Worm (Caenorhabditis elegans) whole organism, L1 larva: ENCODE data around the gene Y94H6A.7.
A peak's percentile ranks its signal among the peaks of the same experiment; 100 is the strongest.

ENCODE experiments used
- F16B12.6 ChIP-seq: fragments of 150-350 bp; optimal IDR thresholded peaks from 2 replicates; lab custom pipeline; 2014; ENCODE audit warnings: missing biosample characterization, missing genetic modification characterization
- aha-1 ChIP-seq: fragments of 150-350 bp; optimal IDR thresholded peaks from 2 replicates; lab custom pipeline; 2014; ENCODE audit warnings: missing biosample characterization, missing genetic modification characterization
- ama-1 ChIP-seq: fragments of 150-350 bp; optimal IDR thresholded peaks from 2 replicates; lab custom pipeline; 2014
- blmp-1 ChIP-seq: fragments of 150-350 bp; optimal IDR thresholded peaks from 2 replicates; lab custom pipeline; 2014; ENCODE audit warnings: missing biosample characterization, missing genetic modification characterization
- ceh-8 ChIP-seq: fragments of 200-800 bp; sonication (Bioruptor generic); optimal IDR thresholded peaks from 2 replicates; lab custom pipeline; 2018; ENCODE audit warnings: mild to moderate bottlenecking, missing genetic modification characterization, moderate library complexity, missing compliant biosample characterization
- ceh-88 ChIP-seq: fragments of 200-800 bp; sonication (Bioruptor generic); IDR thresholded peaks from 2 replicates; pipeline ENCODE4 v1.3.6; 2022; ENCODE audit warnings: missing genetic modification characterization, missing compliant biosample characterization
- ceh-90 ChIP-seq: sonication (generic microtip); optimal IDR thresholded peaks from 2 replicates; lab custom pipeline; 2016; ENCODE audit warnings: missing genetic modification characterization, missing compliant biosample characterization
- dsc-1 ChIP-seq: sonication (generic microtip); optimal IDR thresholded peaks from 2 replicates; lab custom pipeline; 2016; ENCODE audit warnings: mild to moderate bottlenecking, missing genetic modification characterization, missing compliant biosample characterization
- efl-1 ChIP-seq, 4 experiments: fragments of 150-350 bp; optimal IDR thresholded peaks in 3 of 4; peaks in 1 of 4; 1 replicate in 1 of 4; 2 replicates in 3 of 4; lab custom pipeline; 2014; ENCODE audit warnings: missing biosample characterization in 2 of 4, missing genetic modification characterization in 2 of 4, missing genetic modification reagents in 2 of 4
- efl-3 ChIP-seq: fragments of 200-800 bp; sonication (Bioruptor generic); optimal IDR thresholded peaks from 2 replicates; lab custom pipeline; 2018; ENCODE audit warnings: mild to moderate bottlenecking, missing genetic modification characterization, missing compliant biosample characterization
- egl-13 ChIP-seq: sonication (generic microtip); optimal IDR thresholded peaks from 2 replicates; lab custom pipeline; 2016; ENCODE audit warnings: missing genotype, missing genetic modification reagents, missing genetic modification characterization, missing compliant biosample characterization
- ets-5 ChIP-seq: fragments of 200-800 bp; sonication (Bioruptor generic); IDR thresholded peaks from 2 replicates; pipeline ENCODE4 v1.3.6; 2022; ENCODE audit warnings: missing genetic modification characterization, missing compliant biosample characterization
- fkh-10 ChIP-seq: sonication (generic microtip); optimal IDR thresholded peaks from 2 replicates; lab custom pipeline; 2017; ENCODE audit warnings: missing biosample characterization, missing genetic modification reagents, missing genetic modification characterization
- fkh-8 ChIP-seq: sonication (generic microtip); optimal IDR thresholded peaks from 2 replicates; lab custom pipeline; 2016; ENCODE audit warnings: mild to moderate bottlenecking, missing genetic modification characterization, missing compliant biosample characterization
- hlh-4 ChIP-seq: sonication (generic microtip); optimal IDR thresholded peaks from 2 replicates; lab custom pipeline; 2016; ENCODE audit warnings: mild to moderate bottlenecking, missing genetic modification characterization, missing compliant biosample characterization
- isw-1 ChIP-seq: fragments of 200-800 bp; sonication (Bioruptor generic); IDR thresholded peaks from 2 replicates; pipeline ENCODE4 v1.3.6; 2022; ENCODE audit warnings: missing genetic modification characterization, missing compliant biosample characterization
- lin-14 ChIP-seq: fragments of 200-800 bp; sonication (Bioruptor generic); optimal IDR thresholded peaks from 2 replicates; lab custom pipeline; 2018; ENCODE audit warnings: mild to moderate bottlenecking, missing genetic modification characterization, moderate library complexity, missing compliant biosample characterization
- lin-39 ChIP-seq: fragments of 150-350 bp; optimal IDR thresholded peaks from 2 replicates; lab custom pipeline; 2014; ENCODE audit warnings: missing biosample characterization, missing genetic modification reagents, missing genetic modification characterization
- lir-3 ChIP-seq: sonication (generic microtip); optimal IDR thresholded peaks from 2 replicates; lab custom pipeline; 2016; ENCODE audit warnings: mild to moderate bottlenecking, missing genetic modification characterization, moderate library complexity, missing compliant biosample characterization; ENCODE audit not compliant: poor library complexity
- lsy-2 ChIP-seq, 2 experiments: fragments of 150-350 bp; optimal IDR thresholded peaks; 2 replicates each; lab custom pipeline; 2014; ENCODE audit warnings: missing biosample characterization in 2 of 2, missing genetic modification characterization in 2 of 2
- nhr-11 ChIP-seq: fragments of 150-350 bp; optimal IDR thresholded peaks from 2 replicates; lab custom pipeline; 2014; ENCODE audit warnings: missing biosample characterization, missing genetic modification characterization
- nhr-12 ChIP-seq: sonication (generic microtip); optimal IDR thresholded peaks from 2 replicates; lab custom pipeline; 2017; ENCODE audit warnings: missing biosample characterization, missing genetic modification characterization
- nhr-19 ChIP-seq: fragments of 200-800 bp; sonication (Bioruptor generic); conservative IDR thresholded peaks from 2 replicates; pipeline ENCODE4 v1.3.6; 2022; ENCODE audit warnings: missing genetic modification characterization, missing compliant biosample characterization
- nhr-20 ChIP-seq: sonication (generic microtip); optimal IDR thresholded peaks from 2 replicates; lab custom pipeline; 2016; ENCODE audit warnings: mild to moderate bottlenecking, missing genetic modification characterization, missing compliant biosample characterization
- nhr-47 ChIP-seq: sonication (generic microtip); optimal IDR thresholded peaks from 2 replicates; lab custom pipeline; 2016; ENCODE audit warnings: mild to moderate bottlenecking, missing genetic modification characterization, moderate library complexity, missing compliant biosample characterization
- nhr-71 ChIP-seq: sonication (generic microtip); optimal IDR thresholded peaks from 2 replicates; lab custom pipeline; 2016; ENCODE audit warnings: mild to moderate bottlenecking, missing genetic modification characterization, moderate library complexity, missing compliant biosample characterization
- nhr-76 ChIP-seq: sonication (generic microtip); optimal IDR thresholded peaks from 2 replicates; lab custom pipeline; 2017; ENCODE audit warnings: missing biosample characterization, missing genetic modification characterization
- nhr-85 ChIP-seq: sonication (generic microtip); peaks from one replicate; lab custom pipeline; 2016; ENCODE audit warnings: missing genetic modification characterization, inconsistent platforms, missing compliant biosample characterization
- pqm-1 ChIP-seq: sonication (generic microtip); optimal IDR thresholded peaks from 3 replicates; lab custom pipeline; 2017; ENCODE audit warnings: missing biosample characterization, missing genetic modification characterization
- sptf-1 ChIP-seq: fragments of 150-350 bp; optimal IDR thresholded peaks from 2 replicates; lab custom pipeline; 2014; ENCODE audit warnings: missing biosample characterization, missing genetic modification characterization
- swsn-7 ChIP-seq: sonication (generic microtip); optimal IDR thresholded peaks from 2 replicates; lab custom pipeline; 2016; ENCODE audit warnings: missing genetic modification characterization, missing compliant biosample characterization
- unc-30 ChIP-seq: sonication (generic microtip); optimal IDR thresholded peaks from 2 replicates; lab custom pipeline; 2017; ENCODE audit warnings: missing biosample characterization, missing genetic modification characterization
- unc-86 ChIP-seq: sonication (generic microtip); optimal IDR thresholded peaks from 2 replicates; lab custom pipeline; 2016; ENCODE audit warnings: missing genetic modification characterization, missing compliant biosample characterization
- zip-4 ChIP-seq: fragments of 200-800 bp; sonication (Bioruptor generic); optimal IDR thresholded peaks from 2 replicates; lab custom pipeline; 2018; ENCODE audit warnings: mild to moderate bottlenecking, missing genetic modification characterization, moderate library complexity, missing compliant biosample characterization

Y94H6A.7 gene

DNA sequence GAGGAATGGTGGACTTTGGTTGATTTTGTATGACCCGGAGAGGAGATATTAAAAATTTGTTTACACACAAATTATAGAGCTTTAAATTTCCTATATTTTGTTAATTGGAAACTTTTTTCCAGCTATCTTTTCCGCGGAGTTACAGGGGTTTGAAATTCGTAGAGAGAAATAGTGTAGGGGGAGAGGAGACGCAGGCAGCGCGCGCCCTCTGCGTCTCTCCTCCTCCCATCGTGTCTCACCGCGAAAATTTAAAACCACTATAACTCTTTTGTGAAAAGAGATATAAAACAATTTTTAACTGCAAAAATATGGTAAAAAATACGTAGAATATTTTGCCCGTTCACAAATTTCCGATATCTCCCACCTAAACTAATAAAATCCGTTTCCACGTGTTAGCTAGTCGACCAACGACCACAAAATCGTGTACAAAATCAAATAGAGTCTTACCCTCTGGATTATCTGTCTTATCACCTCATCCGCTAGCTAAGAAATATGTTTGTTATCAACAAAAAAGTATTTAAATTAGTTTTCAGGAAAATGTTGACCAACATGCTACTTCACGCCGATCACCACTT is 26.2 kb upstream of the Y94H6A.7 start, which contains the start of gene nhr-277:
Gene nhr-277, plus strand, starts transcription at position 525 of the 575 bp plus-strand sequence.
- TF ChIP-seq efl-1 (optimal IDR thresholded peaks at IDR 0.05; lab: Kevin White, UChicago) (no peak), efl-1 (GFP tag; optimal IDR thresholded peaks at IDR 0.05 in 1 of 2; lab: Kevin White, UChicago) (peak in 1 of 2 experiments; percentile 11), aha-1 (tag; lab: Kevin White, UChicago) (no peak), nhr-85 (peak; percentile 9)

ce11 chrIV:2740035-2740434 is 23.7 kb upstream of the Y94H6A.7 start:
- peak; percentile 17; the same call in 1 of the 2 replicates for TF ChIP-seq nhr-19 (GFP tag; lab: Robert Waterston, UW)

DNA sequence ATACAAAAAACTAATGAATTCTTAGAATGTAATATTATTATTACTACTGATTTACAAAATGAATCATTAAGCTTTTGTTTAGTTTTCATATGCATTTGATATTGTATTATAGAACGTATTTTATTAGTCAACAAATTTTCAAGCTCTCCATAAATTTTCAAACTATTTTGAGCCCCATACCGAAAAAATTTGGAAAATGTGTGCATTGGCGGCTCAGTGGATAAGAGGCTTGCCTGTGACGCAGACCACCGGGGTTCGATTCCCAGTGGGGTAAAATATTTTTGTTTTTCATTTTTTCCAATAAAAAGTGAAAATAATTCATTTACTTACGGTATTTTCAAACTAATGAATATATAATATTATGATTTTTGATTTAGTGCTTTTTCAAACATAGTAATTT is 22.1 kb upstream of the Y94H6A.7 start:
- TF ChIP-seq zip-4 (GFP tag; lab: Kevin White, UChicago) (no peak), efl-1 (optimal IDR thresholded peaks at IDR 0.05; lab: Kevin White, UChicago) (no peak), efl-1 (GFP tag; optimal IDR thresholded peaks at IDR 0.05 in 1 of 2; lab: Kevin White, UChicago) (peak in 1 of 2 experiments; percentile 40)

- TF ChIP-seq lir-3 (tag; lab: Kevin White, UChicago), result no peak
- no peak for TF ChIP-seq blmp-1 (tag; lab: Kevin White, UChicago)
- TF ChIP-seq efl-3, result no peak
- TF ChIP-seq egl-13, result no peak
- no peak for TF ChIP-seq F16B12.6 (tag; lab: Kevin White, UChicago)
- TF ChIP-seq lin-14, result no peak
- TF ChIP-seq unc-30, result no peak
- no peak for TF ChIP-seq sptf-1 (tag; lab: Kevin White, UChicago)
- no peak for TF ChIP-seq ceh-90 (tag; lab: Kevin White, UChicago)
- TF ChIP-seq swsn-7 (tag; lab: Kevin White, UChicago), result no peak
- TF ChIP-seq ceh-88 (GFP tag; lab: Robert Waterston, UW), result no peak
- TF ChIP-seq, all 84 proteins: peak for 0
Measured at ce11 chrIV:2736575-2736974, 20.2 kb upstream of the Y94H6A.7 start.

- peak; percentile 79 for TF ChIP-seq nhr-71 (tag; lab: Kevin White, UChicago)
- TF ChIP-seq lsy-2 (tag; optimal IDR thresholded peaks at IDR 0.05; lab: Kevin White, UChicago), result peak in 1 of 2 experiments; percentile 23
- no peak for TF ChIP-seq isw-1 (GFP tag; lab: Robert Waterston, UW)
- no peak for TF ChIP-seq pqm-1 (tag; lab: Kevin White, UChicago)
- TF ChIP-seq fkh-8 (tag; lab: Kevin White, UChicago), result peak; percentile 93
- no peak for TF ChIP-seq fkh-10 (GFP tag; lab: Kevin White, UChicago)
- peak; percentile 87 for TF ChIP-seq dsc-1 (tag; lab: Kevin White, UChicago)
- no peak for TF ChIP-seq unc-86 (tag; lab: Kevin White, UChicago)
- TF ChIP-seq nhr-11 (tag; lab: Kevin White, UChicago), result peak; percentile 3
- no peak for TF ChIP-seq ceh-8 (GFP tag; lab: Kevin White, UChicago)
- TF ChIP-seq lin-39, result no peak
- peak; percentile 37 for TF ChIP-seq nhr-20 (tag; lab: Kevin White, UChicago)
- TF ChIP-seq lin-14, result peak; percentile 47
- TF ChIP-seq hlh-4 (tag; lab: Kevin White, UChicago), result peak; percentile 39
- TF ChIP-seq swsn-7 (tag; lab: Kevin White, UChicago), result peak; percentile 44
- TF ChIP-seq nhr-47 (tag; lab: Kevin White, UChicago), result peak; percentile 75
- TF ChIP-seq lir-3 (tag; lab: Kevin White, UChicago), result no peak
- no peak for TF ChIP-seq nhr-76
- TF ChIP-seq, all 84 proteins: peak for 10
Measured at ce11 chrIV:2734675-2735074, 18.3 kb upstream of the Y94H6A.7 start.

DNA sequence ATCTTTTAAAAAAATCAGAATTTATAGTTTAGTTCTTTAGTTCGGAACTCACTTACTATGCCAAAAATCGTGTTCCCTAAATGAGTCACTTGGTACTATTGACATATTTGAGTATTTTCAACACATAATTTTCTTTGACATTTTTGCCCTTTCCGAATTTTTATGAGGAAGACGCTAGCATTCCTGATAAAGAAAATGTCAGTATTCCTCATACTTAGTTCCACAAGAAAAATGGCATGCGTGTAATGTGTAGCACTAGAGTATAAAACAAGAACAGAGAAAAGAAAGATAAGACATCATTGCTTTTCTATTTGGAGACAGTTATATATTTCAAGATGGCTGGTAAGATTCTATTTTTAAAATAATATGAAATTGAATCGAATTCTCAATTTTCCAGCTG is 13.6 kb upstream of the Y94H6A.7 start, which contains the start of gene Y94H6A.2:
Gene Y94H6A.2, plus strand, starts transcription at position 336 of the 400 bp plus-strand sequence.
- TF ChIP-seq ets-5 (no peak), nhr-85 (no peak), nhr-12 (tag; lab: Kevin White, UChicago) (no peak), ama-1 (lab: Kevin White, UChicago) (no peak)
